Fruit fly (Drosophila melanogaster) ovary, adult (tissue): ENCODE measurements around the gene CG18493.

Experiments used
- CG17801 ChIP-seq: fragments of 200-800 bp; optimal IDR thresholded peaks from 2 replicates; lab custom pipeline; 2019; ENCODE audit warnings: missing biosample characterization, mild to moderate bottlenecking, missing genetic modification characterization, moderate library complexity; ENCODE audit not compliant: partially characterized antibody

The CG18493 gene

DNA sequence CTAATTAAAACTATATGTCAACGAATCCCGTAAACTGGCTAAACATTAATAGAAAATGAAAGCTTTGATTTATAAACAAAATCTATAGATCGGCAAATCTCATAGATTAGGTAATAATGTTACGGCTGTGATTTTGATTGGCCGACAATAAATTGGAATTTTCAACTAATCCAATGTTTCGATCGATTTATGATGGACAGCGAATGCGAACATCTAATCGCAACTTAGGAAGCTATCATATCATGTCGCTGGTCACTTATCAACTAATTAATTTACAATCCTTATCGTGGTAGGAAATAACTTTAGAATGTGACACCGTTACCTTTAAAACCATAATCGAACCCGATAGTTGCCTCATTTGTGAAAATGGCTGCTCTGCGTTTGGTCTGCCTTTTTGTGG lies at the start of gene CG18493:
Gene CG18493, plus strand, starts transcription at position 352 of the 400 bp plus-strand sequence.
- TF ChIP-seq CG17801 (GFP tag; lab: Kevin White, UChicago), result no peak

DNA sequence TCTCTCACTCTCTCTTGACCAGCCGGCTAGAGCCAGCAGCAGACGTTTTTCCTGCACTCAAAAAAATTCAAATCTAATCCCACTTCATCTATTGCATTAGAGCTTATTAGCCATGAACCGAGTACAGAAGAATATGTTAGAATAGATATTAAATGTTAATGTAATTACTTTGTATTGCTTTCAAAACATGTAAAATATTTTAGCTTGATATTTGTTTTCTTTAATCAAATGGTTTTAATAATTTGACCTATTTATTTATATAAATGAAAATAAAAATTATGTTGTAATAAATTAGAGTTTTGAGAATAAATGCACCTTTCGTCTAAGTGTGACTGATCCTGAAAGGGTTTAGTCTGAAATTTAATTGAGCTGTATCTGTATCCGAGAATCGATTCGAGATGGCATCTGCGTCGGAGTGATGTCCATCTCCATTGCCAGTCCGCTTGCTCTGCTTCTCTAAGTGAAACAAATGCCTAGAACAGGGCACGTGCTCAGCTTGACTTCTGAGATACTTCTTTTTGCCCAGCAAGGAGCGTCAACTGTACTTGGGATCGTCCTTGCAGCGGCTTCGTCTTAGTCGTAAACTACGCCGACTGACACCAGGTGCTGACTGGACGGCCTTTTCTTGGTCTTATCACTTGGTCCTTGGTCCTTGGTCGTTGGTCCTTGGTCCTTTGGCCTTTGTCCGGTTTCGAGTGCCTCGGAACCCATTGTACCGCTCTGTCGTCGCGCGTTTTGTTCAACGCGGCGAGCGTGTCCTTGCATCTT lies 49.6 kb upstream of the CG18493 start:
- no peak for TF ChIP-seq CG17801 (GFP tag; lab: Kevin White, UChicago)

DNA sequence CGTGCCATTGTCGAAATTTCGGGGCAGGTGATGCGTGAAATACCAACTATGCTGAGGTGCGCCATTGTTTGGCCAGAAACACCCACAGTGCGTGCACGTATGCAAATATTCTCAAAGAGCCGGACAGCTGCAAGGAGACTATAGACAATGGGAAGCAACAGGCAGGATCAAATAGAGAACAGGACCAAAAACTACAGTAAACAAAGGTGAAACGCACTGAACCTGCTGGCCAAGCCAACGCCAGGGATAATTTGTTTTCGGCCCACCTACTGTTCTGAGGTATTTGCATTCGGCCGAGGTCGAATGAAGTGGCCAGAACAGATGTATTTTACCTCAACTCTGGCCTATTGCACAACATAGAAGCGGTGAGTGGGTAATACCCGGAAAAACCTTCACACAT lies 48.3 kb upstream of the CG18493 start:
- no peak for TF ChIP-seq CG17801 (GFP tag; lab: Kevin White, UChicago)

DNA sequence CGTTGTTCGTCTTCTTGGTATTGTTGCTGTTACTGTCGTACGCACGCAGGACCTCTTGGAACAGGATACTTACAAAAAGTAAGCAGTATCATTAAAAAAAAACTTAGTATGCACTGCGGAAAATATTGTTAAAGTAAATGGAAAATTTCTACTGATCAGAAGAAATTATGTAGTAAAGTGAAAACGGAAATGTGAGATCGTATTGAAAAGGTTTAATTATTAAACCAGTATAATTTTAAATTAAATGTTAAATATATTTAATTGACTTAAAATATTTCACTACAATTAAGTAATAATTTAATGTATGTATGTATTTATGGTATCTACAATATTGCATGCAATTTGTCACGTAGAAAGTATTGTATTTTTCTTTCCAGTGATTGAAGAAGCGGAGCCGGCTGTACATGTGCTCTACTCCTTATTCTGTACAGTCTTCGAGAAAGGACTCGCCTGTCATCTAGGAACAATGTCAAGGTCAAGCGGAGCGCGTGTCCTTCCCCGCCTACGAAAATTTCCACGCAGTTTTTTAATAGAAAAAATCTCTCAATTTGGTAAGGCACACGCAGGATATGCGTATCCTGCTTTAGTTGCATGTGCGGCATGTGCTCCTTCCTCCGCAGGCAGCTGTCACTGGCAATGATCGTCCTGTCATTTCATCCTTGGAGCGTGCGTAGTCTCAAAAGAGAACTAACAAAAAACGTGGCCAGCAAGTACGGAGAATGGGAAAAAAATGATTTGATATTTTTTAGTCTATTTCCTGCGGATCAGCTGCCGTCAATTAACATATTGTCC lies 46.3 kb upstream of the CG18493 start:
- no peak for TF ChIP-seq CG17801 (GFP tag; lab: Kevin White, UChicago)

DNA sequence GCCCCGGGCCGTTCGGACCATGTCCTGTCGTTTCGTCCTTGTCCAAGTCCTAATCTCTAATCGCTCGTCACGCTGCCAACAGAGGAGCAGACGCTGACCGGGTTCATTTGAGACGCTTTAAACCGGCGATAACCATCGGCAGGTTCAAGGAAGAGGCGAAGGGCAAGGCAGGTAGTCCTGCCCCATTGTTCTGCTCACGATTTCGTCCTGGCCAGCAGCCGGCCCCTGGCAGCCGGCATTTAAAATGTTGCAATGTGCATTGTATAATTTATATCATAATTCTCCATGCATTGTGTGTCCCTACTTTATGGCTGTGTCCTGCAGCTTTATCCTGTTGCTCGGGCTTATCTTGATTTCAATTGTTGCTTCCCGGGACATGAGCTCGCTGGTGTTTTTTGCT lies 44.9 kb upstream of the CG18493 start:
- no peak for TF ChIP-seq CG17801 (GFP tag; lab: Kevin White, UChicago)

DNA sequence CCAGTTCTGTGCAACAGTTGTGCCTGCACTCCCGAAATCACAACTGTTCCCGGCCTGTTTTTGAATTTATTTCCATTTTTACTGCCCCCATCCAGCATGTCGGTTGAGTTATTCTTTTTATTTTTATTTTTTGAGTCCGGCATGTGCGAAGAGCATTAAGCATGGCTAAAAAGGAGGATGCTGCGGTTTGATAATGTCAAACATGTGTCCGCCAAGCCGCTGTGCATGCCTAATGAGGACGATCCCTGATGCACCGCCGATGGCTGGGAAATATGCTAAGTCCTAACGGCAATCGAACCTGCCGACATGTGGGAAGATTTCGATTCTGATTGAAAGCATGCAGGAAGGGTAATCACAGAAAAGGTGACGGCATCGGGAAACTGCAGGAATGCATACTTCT lies 43.5 kb upstream of the CG18493 start:
- TF ChIP-seq CG17801 (GFP tag; lab: Kevin White, UChicago), result no peak

DNA sequence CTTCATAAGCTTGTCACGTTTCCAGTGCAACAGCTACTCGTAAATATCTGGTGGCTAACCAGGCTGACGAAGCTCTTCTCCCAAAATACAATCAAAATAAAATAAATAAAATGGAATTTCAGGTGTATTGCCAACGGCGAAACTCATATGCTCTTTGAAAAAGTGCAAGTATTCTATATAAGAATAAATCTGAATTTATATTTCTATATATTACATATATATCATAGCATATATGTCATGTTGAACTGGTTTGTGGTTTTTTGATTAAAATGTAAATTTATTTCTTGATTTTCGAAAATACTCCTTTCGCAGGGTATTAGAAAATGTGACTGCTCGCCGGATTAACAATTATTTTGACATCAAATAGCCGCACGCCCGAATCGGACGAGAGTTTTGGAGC lies 42.4 kb upstream of the CG18493 start:
- TF ChIP-seq CG17801 (GFP tag; lab: Kevin White, UChicago), result no peak

DNA sequence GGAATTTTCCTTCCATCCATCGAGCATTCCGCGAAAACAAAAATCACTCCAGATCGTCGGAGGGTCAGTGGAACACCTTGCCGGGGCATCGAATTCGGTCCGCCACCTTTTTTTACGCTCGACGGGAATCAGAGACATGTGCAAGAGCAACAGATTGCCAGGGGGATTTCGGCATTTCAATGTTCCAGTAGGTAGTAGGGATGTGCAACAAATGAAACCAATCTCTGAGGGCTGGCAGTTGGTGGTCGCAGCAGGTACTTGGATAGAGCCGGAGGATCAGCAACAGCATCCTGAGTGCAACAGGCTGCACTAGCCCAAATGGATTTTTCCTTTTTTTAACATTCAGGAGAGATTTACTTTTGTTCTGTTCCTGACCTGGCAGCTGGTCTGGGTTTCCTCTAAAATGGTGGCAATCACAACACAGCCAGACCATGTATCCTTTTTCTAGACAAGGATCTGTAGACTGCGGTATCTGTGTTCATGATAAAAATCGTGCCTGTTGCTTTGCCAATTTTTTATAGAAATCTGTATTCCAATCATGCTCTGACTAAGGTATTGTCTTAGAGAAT lies 39.6 kb upstream of the CG18493 start:
- TF ChIP-seq CG17801 (GFP tag; lab: Kevin White, UChicago), result no peak

DNA sequence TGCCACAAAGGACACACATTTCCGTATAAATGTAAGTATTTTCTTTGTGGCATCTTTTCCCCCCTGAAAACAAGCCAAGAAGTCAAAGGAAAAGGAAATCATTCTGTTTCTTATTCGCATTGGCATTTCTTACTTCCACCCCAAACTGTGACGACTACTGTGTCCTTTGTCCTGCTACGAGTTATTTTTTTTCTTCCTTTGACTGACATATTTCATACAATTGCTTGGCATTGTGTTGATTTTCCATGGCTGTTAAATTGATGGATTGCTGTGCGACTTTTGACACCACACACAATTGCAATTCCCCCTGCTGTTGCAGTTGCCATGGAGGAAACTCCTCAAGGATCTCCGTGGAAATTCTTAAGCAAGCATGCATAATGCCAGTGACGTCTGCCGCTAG lies 37.9 kb upstream of the CG18493 start:
- no peak for TF ChIP-seq CG17801 (GFP tag; lab: Kevin White, UChicago)

DNA sequence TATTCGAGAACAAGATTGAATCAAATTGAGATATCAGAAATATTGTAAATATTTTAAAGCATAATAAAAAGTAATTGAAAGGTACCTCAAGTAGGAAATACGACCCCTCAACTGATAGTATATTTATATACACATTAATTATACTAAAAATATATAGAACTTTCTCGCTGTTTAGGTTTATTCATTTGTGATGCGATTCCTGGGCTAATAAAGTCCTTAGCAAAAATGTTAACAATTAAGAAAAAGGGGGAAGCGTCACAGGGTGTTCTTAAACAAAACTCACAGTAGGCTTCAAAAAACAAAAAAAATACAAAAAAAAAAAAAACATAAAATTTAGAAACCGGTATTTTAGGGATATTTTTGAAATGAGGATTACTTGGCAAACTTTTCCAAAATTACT lies 36.3 kb upstream of the CG18493 start, which contains the start of gene CG43203:
Gene CG43203, plus strand, starts transcription at position 301 of the 400 bp plus-strand sequence.
- TF ChIP-seq CG17801 (GFP tag; lab: Kevin White, UChicago), result no peak

DNA sequence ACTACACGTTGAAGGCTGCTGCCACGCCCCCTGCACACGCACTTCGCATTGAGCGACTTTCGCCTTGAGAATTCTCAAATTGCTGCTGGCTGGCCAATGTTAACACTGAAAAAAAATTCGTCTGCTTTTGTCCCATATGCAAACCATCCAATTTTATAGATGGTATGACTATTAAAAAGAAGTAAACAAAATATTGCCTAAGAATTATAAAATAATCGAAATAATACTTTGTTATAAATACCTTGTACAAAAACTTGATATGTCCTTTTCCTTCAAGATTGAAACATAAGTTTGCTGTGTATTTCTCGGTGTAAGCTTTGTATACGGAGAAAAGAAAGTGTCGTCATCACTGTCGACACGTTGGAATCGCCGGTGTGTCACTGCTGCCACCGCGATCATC lies 27.2 kb upstream of the CG18493 start:
- no peak for TF ChIP-seq CG17801 (GFP tag; lab: Kevin White, UChicago)

DNA sequence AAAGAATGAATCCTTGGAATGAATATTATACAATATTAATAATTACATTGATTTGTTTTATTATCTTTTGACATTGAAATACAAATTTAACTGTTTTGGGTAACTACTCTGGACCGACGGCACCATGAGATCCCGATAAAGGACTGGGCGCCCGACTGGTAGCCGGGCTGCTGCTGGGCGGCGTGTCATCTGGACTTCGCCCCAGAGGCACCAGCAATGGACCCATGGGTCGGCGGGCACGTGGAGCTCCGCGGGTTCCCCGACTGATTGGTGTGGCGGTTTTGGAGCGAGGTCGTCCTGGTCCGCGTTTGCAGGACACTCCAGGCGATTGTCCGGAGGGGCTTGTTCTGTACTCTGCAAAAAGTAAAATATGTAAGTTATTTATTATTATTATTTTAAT lies 21.0 kb upstream of the CG18493 start:
- TF ChIP-seq CG17801 (GFP tag; lab: Kevin White, UChicago), result no peak

DNA sequence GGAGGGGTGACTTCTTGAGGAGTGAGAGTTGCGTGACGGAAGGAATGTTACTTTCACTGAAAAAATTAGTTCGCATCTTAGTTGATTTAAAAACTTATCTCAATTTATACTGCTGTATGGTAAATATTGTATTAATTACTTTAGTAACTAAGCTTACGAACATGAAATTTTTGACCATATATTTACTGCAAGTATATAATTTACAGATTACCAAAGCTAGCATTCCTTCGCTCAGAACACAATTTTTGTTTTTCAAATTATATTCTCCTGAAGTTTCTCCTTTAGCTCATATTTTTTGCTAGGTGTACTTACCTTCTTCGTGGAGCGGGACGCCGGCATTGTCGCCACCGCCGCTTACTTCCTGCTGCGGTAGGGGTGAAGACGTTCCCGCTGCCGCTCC lies 19.4 kb upstream of the CG18493 start:
- TF ChIP-seq CG17801 (GFP tag; lab: Kevin White, UChicago), result no peak

DNA sequence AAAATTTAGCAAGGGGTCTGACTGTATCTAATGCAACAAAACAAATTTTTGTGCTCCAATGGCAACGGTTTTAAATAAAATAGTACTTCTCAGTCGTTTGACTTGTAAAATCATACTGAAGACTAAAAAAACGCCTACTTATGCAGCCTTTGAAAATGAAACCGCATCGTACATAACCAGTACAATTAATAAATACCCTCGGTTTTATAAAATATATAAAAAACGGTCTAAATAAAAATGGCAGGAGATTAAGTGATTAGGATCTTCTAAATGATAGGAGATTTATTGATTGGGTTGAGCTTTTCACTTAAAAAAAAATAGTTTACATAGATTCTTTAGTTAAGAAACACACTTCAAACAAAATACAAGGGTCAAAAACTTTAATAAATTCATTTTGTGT lies 15.4 kb upstream of the CG18493 start, which contains the start of gene CG3581:
Gene CG3581, minus strand, starts transcription at position 101 of the 400 bp plus-strand sequence.
- TF ChIP-seq CG17801 (GFP tag; lab: Kevin White, UChicago), result no peak

DNA sequence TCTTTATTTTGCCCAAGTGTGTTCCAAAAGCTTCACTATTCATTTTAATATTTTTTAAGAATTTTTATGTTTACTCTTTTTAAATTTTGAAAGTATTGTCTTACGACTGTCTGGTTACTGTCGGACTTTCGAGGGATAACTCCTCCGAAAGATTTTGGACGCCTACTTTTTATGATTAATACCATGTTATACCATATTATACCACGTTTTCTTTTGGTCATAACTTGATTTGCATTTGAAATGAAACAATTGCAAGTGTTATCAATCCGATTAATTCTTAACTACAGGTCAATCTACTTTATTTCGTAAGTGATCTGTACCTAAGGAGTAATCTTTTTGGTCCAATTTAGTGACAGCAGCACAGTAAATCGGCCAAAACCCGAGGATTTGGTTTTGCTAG lies 14.1 kb upstream of the CG18493 start, which contains the start of gene CG31404:
Gene CG31404, minus strand, starts transcription at position 101 of the 400 bp plus-strand sequence.
- no peak for TF ChIP-seq CG17801 (GFP tag; lab: Kevin White, UChicago)
